Fruit fly (Drosophila melanogaster) whole organism, embryonic: ENCODE results near the gene CG10761.

Source experiments
- Atf6 ChIP-seq: fragments of 200-800 bp; sonication (Bioruptor generic); IDR thresholded peaks from 2 replicates; pipeline ENCODE4 v1.3.6; 2022; ENCODE audit warnings: missing biosample characterization, missing genetic modification characterization
- B-H2 ChIP-seq: fragments of 200-800 bp; sonication (Bioruptor generic); optimal IDR thresholded peaks from 2 replicates; lab custom pipeline; 2018; ENCODE audit warnings: missing biosample characterization, mild to moderate bottlenecking, missing genetic modification characterization
- BtbVII ChIP-seq: fragments of 200-800 bp; sonication (Bioruptor generic); optimal IDR thresholded peaks from 3 replicates; lab custom pipeline; 2017; ENCODE audit warnings: missing biosample characterization, mild to moderate bottlenecking, missing genetic modification characterization
- CG10267 ChIP-seq: fragments of 200-800 bp; sonication (Bioruptor generic); optimal IDR thresholded peaks from 2 replicates; lab custom pipeline; 2018; ENCODE audit warnings: missing biosample characterization, mild to moderate bottlenecking, missing genetic modification characterization, moderate library complexity
- CG10462 ChIP-seq: fragments of 200-800 bp; sonication (Bioruptor generic); optimal IDR thresholded peaks from 2 replicates; lab custom pipeline; 2016; ENCODE audit warnings: missing biosample characterization, missing genetic modification characterization
- CG13287 ChIP-seq: fragments of 200-800 bp; sonication (Bioruptor generic); IDR thresholded peaks from 2 replicates; pipeline ENCODE4 v1.3.6; 2022; ENCODE audit warnings: missing biosample characterization, missing genetic modification characterization; ENCODE audit not compliant: partially characterized antibody
- CG13624 ChIP-seq: fragments of 200-800 bp; sonication (Bioruptor generic); optimal IDR thresholded peaks from 2 replicates; lab custom pipeline; 2016; ENCODE audit warnings: missing biosample characterization, missing genetic modification characterization
- CG14710 ChIP-seq: fragments of 200-800 bp; sonication (Bioruptor generic); optimal IDR thresholded peaks from 3 replicates; lab custom pipeline; 2019; ENCODE audit warnings: missing biosample characterization, mild to moderate bottlenecking, missing genetic modification characterization, moderate library complexity
- CG15514 ChIP-seq: fragments of 200-800 bp; sonication (Bioruptor generic); optimal IDR thresholded peaks from 3 replicates; lab custom pipeline; 2017; ENCODE audit warnings: missing biosample characterization, missing genetic modification characterization, mild to moderate bottlenecking, moderate library complexity, missing genetic modification reagents
- CG17186 ChIP-seq: fragments of 200-800 bp; sonication (Bioruptor generic); optimal IDR thresholded peaks from 3 replicates; lab custom pipeline; 2017; ENCODE audit warnings: missing biosample characterization, missing genetic modification reagents, missing genetic modification characterization
- CG17612 ChIP-seq: fragments of 200-800 bp; sonication (Bioruptor generic); IDR thresholded peaks from 2 replicates; pipeline ENCODE4 v1.3.6; 2022; ENCODE audit warnings: missing biosample characterization, missing genetic modification characterization
- CG2120 ChIP-seq: fragments of 200-800 bp; sonication (Bioruptor generic); optimal IDR thresholded peaks from 3 replicates; lab custom pipeline; 2016; ENCODE audit warnings: missing biosample characterization, missing genetic modification characterization
- CG31365 ChIP-seq: fragments of 200-800 bp; sonication (Bioruptor generic); optimal IDR thresholded peaks from 2 replicates; lab custom pipeline; 2018; ENCODE audit warnings: missing biosample characterization, mild to moderate bottlenecking, missing genetic modification characterization
- CG3847 ChIP-seq: fragments of 200-800 bp; sonication (Bioruptor generic); IDR thresholded peaks from 2 replicates; pipeline ENCODE4 v1.3.6; 2022; ENCODE audit warnings: missing biosample characterization, missing genetic modification characterization
- CTCF ChIP-seq: fragments of 200-800 bp; sonication (Bioruptor generic); optimal IDR thresholded peaks from 2 replicates; lab custom pipeline; 2017; ENCODE audit warnings: missing biosample characterization, mild to moderate bottlenecking, missing genetic modification characterization, moderate library complexity
- CoRest ChIP-seq: fragments of 200-800 bp; sonication (Bioruptor generic); optimal IDR thresholded peaks from 3 replicates; lab custom pipeline; 2018; ENCODE audit warnings: missing biosample characterization, mild to moderate bottlenecking, missing genetic modification characterization, moderate library complexity
- Doc3 ChIP-seq: fragments of 200-800 bp; sonication (Bioruptor generic); IDR thresholded peaks from 3 replicates; pipeline ENCODE4 v1.3.6; 2022; ENCODE audit warnings: missing biosample characterization, missing genetic modification characterization; ENCODE audit not compliant: partially characterized antibody
- Dp ChIP-seq: fragments of 200-800 bp; sonication (Bioruptor generic); optimal IDR thresholded peaks from 2 replicates; lab custom pipeline; 2018; ENCODE audit warnings: missing biosample characterization, mild to moderate bottlenecking, missing genetic modification characterization, moderate library complexity
- Dref ChIP-seq: fragments of 200-800 bp; sonication (Bioruptor generic); IDR thresholded peaks from 2 replicates; pipeline ENCODE4 v1.3.6; 2022; ENCODE audit warnings: missing biosample characterization, missing genetic modification characterization
- E2f2 ChIP-seq: fragments of 200-800 bp; sonication (Bioruptor generic); IDR thresholded peaks from 2 replicates; pipeline ENCODE4 v1.3.6; 2022; ENCODE audit warnings: missing biosample characterization, missing genetic modification characterization
- H2.0 ChIP-seq: fragments of 200-800 bp; sonication (Bioruptor generic); IDR thresholded peaks from 2 replicates; pipeline ENCODE4 v1.3.6; 2022; ENCODE audit warnings: missing biosample characterization, missing genetic modification characterization
- Hey ChIP-seq: fragments of 200-800 bp; sonication (Bioruptor generic); optimal IDR thresholded peaks from 3 replicates; lab custom pipeline; 2018; ENCODE audit warnings: missing biosample characterization, mild to moderate bottlenecking, missing genetic modification characterization
- HmgZ ChIP-seq: fragments of 200-800 bp; sonication (Bioruptor generic); optimal IDR thresholded peaks from 2 replicates; lab custom pipeline; 2018; ENCODE audit warnings: missing biosample characterization, mild to moderate bottlenecking, missing genetic modification characterization
- Jarid2 ChIP-seq: fragments of 200-800 bp; sonication (Bioruptor generic); optimal IDR thresholded peaks from 3 replicates; lab custom pipeline; 2017; ENCODE audit warnings: mild to moderate bottlenecking, missing biosample characterization, missing genetic modification reagents, missing genetic modification characterization
- MBD-R2 ChIP-seq: fragments of 200-800 bp; sonication (Bioruptor generic); IDR thresholded peaks from 2 replicates; pipeline ENCODE4 v1.3.6; 2022; ENCODE audit warnings: missing biosample characterization, missing genetic modification characterization
- MESR4 ChIP-seq: fragments of 200-800 bp; sonication (Bioruptor generic); optimal IDR thresholded peaks from 2 replicates; lab custom pipeline; 2018; ENCODE audit warnings: missing biosample characterization, mild to moderate bottlenecking, missing genetic modification characterization, moderate library complexity
- Med ChIP-seq: fragments of 200-800 bp; sonication (Bioruptor generic); peaks from one replicate; lab custom pipeline; 2016; ENCODE audit warnings: missing biosample characterization, missing genetic modification characterization, mild to moderate bottlenecking, inconsistent platforms, moderate library complexity
- Myb ChIP-seq: fragments of 200-800 bp; sonication (Bioruptor generic); optimal IDR thresholded peaks from 2 replicates; lab custom pipeline; 2016; ENCODE audit warnings: missing biosample characterization, missing genetic modification characterization
- Oaz ChIP-seq: fragments of 200-800 bp; sonication (Bioruptor generic); IDR thresholded peaks from 2 replicates; pipeline ENCODE4 v1.3.6; 2022; ENCODE audit warnings: missing biosample characterization, missing genetic modification characterization
- abd-A ChIP-seq: fragments of 200-800 bp; sonication (Bioruptor generic); optimal IDR thresholded peaks from 3 replicates; lab custom pipeline; 2019; ENCODE audit warnings: missing biosample characterization, mild to moderate bottlenecking, missing genetic modification characterization, moderate library complexity
- ara ChIP-seq: fragments of 200-800 bp; sonication (Bioruptor generic); IDR thresholded peaks from 2 replicates; pipeline ENCODE4 v1.3.6; 2022; ENCODE audit warnings: missing biosample characterization, missing genetic modification characterization
- cg ChIP-seq: fragments of 200-800 bp; sonication (Bioruptor generic); optimal IDR thresholded peaks from 3 replicates; lab custom pipeline; 2019; ENCODE audit warnings: missing biosample characterization, mild to moderate bottlenecking, missing genetic modification characterization, moderate library complexity
- ci ChIP-seq: fragments of 200-800 bp; sonication (Bioruptor generic); IDR thresholded peaks from 3 replicates; pipeline ENCODE4 v1.3.6; 2022; ENCODE audit warnings: missing biosample characterization, missing genetic modification characterization
- corto ChIP-seq: fragments of 200-800 bp; sonication (Bioruptor generic); optimal IDR thresholded peaks from 2 replicates; lab custom pipeline; 2016; ENCODE audit warnings: missing biosample characterization, mild to moderate bottlenecking, missing genetic modification characterization, moderate library complexity
- croc ChIP-seq: fragments of 200-800 bp; sonication (Bioruptor generic); conservative IDR thresholded peaks from 3 replicates; pipeline ENCODE4 v1.3.6; 2022; ENCODE audit warnings: missing biosample characterization, missing genetic modification characterization
- crol ChIP-seq: fragments of 200-800 bp; sonication (Bioruptor generic); IDR thresholded peaks from 2 replicates; pipeline ENCODE4 v1.3.6; 2022; ENCODE audit warnings: missing biosample characterization, missing genetic modification characterization
- crp ChIP-seq, 2 experiments: fragments of 200-800 bp; sonication (Bioruptor generic); optimal IDR thresholded peaks; 2 replicates in 1 of 2; 3 replicates in 1 of 2; lab custom pipeline; 2017; ENCODE audit warnings: missing biosample characterization in 2 of 2, missing genetic modification characterization in 2 of 2, mild to moderate bottlenecking in 1 of 2, moderate library complexity in 1 of 2
- cwo ChIP-seq: fragments of 200-800 bp; sonication (Bioruptor generic); optimal IDR thresholded peaks from 3 replicates; lab custom pipeline; 2017; ENCODE audit warnings: missing biosample characterization, missing genetic modification characterization, mild to moderate bottlenecking, moderate library complexity, missing genetic modification reagents
- fru ChIP-seq: fragments of >200 bp; optimal IDR thresholded peaks from 2 replicates; lab custom pipeline; 2017
- gem ChIP-seq: fragments of 200-800 bp; sonication (Bioruptor generic); optimal IDR thresholded peaks from 2 replicates; lab custom pipeline; 2019; ENCODE audit warnings: missing biosample characterization, mild to moderate bottlenecking, missing genetic modification characterization, moderate library complexity
- luna ChIP-seq: fragments of 200-800 bp; sonication (Bioruptor generic); optimal IDR thresholded peaks from 2 replicates; lab custom pipeline; 2016; ENCODE audit warnings: missing biosample characterization, missing genetic modification characterization
- onecut ChIP-seq: fragments of 200-800 bp; sonication (Bioruptor generic); IDR thresholded peaks from 2 replicates; pipeline ENCODE4 v1.3.6; 2022; ENCODE audit warnings: missing biosample characterization, missing genetic modification characterization
- peb ChIP-seq: fragments of 200-800 bp; sonication (Bioruptor generic); IDR thresholded peaks from 2 replicates; pipeline ENCODE4 v1.3.6; 2022; ENCODE audit warnings: missing biosample characterization, missing genetic modification characterization
- pzg ChIP-seq: fragments of 200-800 bp; sonication (Bioruptor generic); optimal IDR thresholded peaks from 3 replicates; lab custom pipeline; 2018; ENCODE audit warnings: missing biosample characterization, mild to moderate bottlenecking, missing genetic modification characterization, moderate library complexity
- sens ChIP-seq: fragments of 200-800 bp; sonication (Bioruptor generic); peaks from one replicate; lab custom pipeline; 2016; ENCODE audit warnings: missing biosample characterization, missing genetic modification characterization
- sim ChIP-seq: fragments of 200-800 bp; sonication (Bioruptor generic); IDR thresholded peaks from 2 replicates; pipeline ENCODE4 v1.3.6; 2022; ENCODE audit warnings: missing biosample characterization, missing genetic modification characterization
- sob ChIP-seq: fragments of 200-800 bp; sonication (Bioruptor generic); IDR thresholded peaks from 2 replicates; pipeline ENCODE4 v1.3.6; 2022; ENCODE audit warnings: missing biosample characterization, missing genetic modification characterization
- sqz ChIP-seq: fragments of 200-800 bp; sonication (Bioruptor generic); optimal IDR thresholded peaks from 3 replicates; lab custom pipeline; 2018; ENCODE audit warnings: missing biosample characterization, mild to moderate bottlenecking, missing genetic modification characterization
- stwl ChIP-seq: fragments of 200-800 bp; sonication (Bioruptor generic); optimal IDR thresholded peaks from 3 replicates; lab custom pipeline; 2018; ENCODE audit warnings: missing biosample characterization, mild to moderate bottlenecking, missing genetic modification characterization, moderate library complexity
- unc-4 ChIP-seq: fragments of 200-800 bp; sonication (Bioruptor generic); IDR thresholded peaks from 2 replicates; pipeline ENCODE4 v1.3.6; 2022; ENCODE audit warnings: missing biosample characterization, missing genetic modification characterization; ENCODE audit not compliant: partially characterized antibody
- vfl ChIP-seq: fragments of 200-800 bp; sonication (Bioruptor generic); optimal IDR thresholded peaks from 2 replicates; lab custom pipeline; 2016; ENCODE audit warnings: missing biosample characterization, missing genetic modification characterization

CG10761 gene

DNA sequence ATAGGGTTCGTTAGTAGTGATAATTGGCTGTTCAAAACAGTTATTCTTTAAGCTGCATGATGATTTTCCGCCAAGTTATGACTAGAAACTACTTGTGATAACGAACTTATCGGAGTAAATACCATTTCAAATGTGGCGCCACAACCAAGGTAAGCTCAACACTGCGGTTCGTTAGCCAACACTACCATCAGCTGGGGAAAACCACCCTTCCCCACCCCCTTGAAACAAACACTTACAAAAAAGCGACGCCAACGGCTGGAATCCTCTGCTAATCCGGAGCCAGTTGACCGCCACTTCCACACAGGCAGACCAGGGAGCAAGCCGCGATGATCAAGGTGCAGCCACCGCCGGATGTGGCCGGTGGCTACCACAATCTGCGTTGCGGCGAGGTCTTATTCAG is 9.9 kb downstream of the CG10761 start, which contains the start of gene CG18262:
Gene CG18262 (plus strand): TSS at position 231 of the 400 bp plus-strand sequence.
- TF ChIP-seq CG13624 (GFP tag; lab: Kevin White, UChicago): peak; percentile 21
- peak; percentile 84 for TF ChIP-seq CG10267 (tag; lab: Kevin White, UChicago)
- peak; percentile 78 for TF ChIP-seq Med
- no peak for TF ChIP-seq CG31365
- TF ChIP-seq CG3847: peak; percentile 28; the same call in 1 of the 2 replicates
- peak; percentile 96 for TF ChIP-seq MBD-R2
- 0 out of 3 replicates have a peak, but pooled peaks have one; percentile 26 for TF ChIP-seq ci (GFP tag; lab: Robert Waterston, UW)
- TF ChIP-seq Myb: peak; percentile 33
- TF ChIP-seq crp (GFP tag; optimal IDR thresholded peaks at IDR 0.05; lab: Kevin White, UChicago): peak; percentile 23 to 87
- TF ChIP-seq HmgZ (tag; lab: Kevin White, UChicago): peak; percentile 12
- TF ChIP-seq sob (GFP tag; lab: Robert Waterston, UW): 0 out of 2 replicates have a peak, but pooled peaks have one; percentile 16
- no peak for TF ChIP-seq CG17186 (GFP tag; lab: Kevin White, UChicago)
- TF ChIP-seq Dp: peak; percentile 83
- TF ChIP-seq B-H2 (GFP tag; lab: Kevin White, UChicago): peak; percentile 14
- TF ChIP-seq Oaz: no peak
- no peak for TF ChIP-seq corto (GFP tag; lab: Kevin White, UChicago)
- TF ChIP-seq cg (GFP tag; lab: Kevin White, UChicago): peak; percentile 6
- peak; percentile 23 for TF ChIP-seq CTCF (GFP tag; lab: Kevin White, UChicago)
- no peak for TF ChIP-seq stwl (tag; lab: Kevin White, UChicago)
- peak; percentile 72 for TF ChIP-seq CG15514 (GFP tag; lab: Kevin White, UChicago)
- TF ChIP-seq abd-A (tag; lab: Kevin White, UChicago): no peak
- peak; percentile 8 for TF ChIP-seq CoRest (tag; lab: Kevin White, UChicago)
- no peak for TF ChIP-seq Doc3 (GFP tag; lab: Robert Waterston, UW)
- no peak for TF ChIP-seq luna
- no peak for TF ChIP-seq Hey (tag; lab: Kevin White, UChicago)
- peak; percentile 89 for TF ChIP-seq E2f2 (GFP tag; lab: Robert Waterston, UW)
- no peak for TF ChIP-seq sqz (GFP tag; lab: Kevin White, UChicago)
- 0 out of 2 replicates have a peak, but pooled peaks have one; percentile 19 for TF ChIP-seq unc-4 (GFP tag; lab: Robert Waterston, UW)
- TF ChIP-seq Dref: peak; percentile 47
- peak; percentile 27 for TF ChIP-seq CG2120 (GFP tag; lab: Kevin White, UChicago)
- TF ChIP-seq crol: peak; percentile 83
- TF ChIP-seq gem (tag; lab: Kevin White, UChicago): no peak
- peak; percentile 8; the same call in 1 of the 2 replicates for TF ChIP-seq CG13287 (GFP tag; lab: Robert Waterston, UW)
- peak; percentile 49 for TF ChIP-seq pzg (GFP tag; lab: Kevin White, UChicago)
- TF ChIP-seq MESR4 (GFP tag; lab: Kevin White, UChicago): peak; percentile 39
- TF ChIP-seq Jarid2 (GFP tag; lab: Kevin White, UChicago): no peak
- no peak for TF ChIP-seq croc (GFP tag; lab: Robert Waterston, UW)

DNA sequence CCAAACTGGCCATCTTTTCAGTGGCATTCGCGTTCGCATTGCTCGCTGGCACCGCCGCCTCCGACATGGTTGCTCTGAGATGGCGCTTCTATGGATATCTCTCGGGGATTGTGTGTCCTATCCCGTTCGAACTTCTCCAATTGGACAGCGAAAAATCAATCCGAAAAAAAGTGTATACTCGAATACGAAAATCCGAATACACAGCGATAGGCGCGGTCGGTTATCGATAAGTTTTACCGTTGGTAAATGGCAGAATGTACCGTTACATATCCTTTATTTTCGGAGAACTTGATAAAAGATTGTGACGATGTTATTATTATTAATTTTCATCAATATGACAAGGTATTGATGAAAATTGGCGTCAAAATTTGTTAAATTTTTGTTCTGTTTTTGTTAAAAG is 10.5 kb downstream of the CG10761 start, which contains the start of gene Gbeta5:
Gene Gbeta5 (minus strand): TSS at position 199 of the 400 bp plus-strand sequence.
- TF ChIP-seq Dref (peak; percentile 49), cwo (no peak), Jarid2 (GFP tag; lab: Kevin White, UChicago) (no peak), ci (GFP tag; lab: Robert Waterston, UW) (no peak), MBD-R2 (0 out of 2 replicates have a peak, but pooled peaks have one; percentile 8), BtbVII (GFP tag; lab: Kevin White, UChicago) (no peak), CG17612 (GFP tag; lab: Robert Waterston, UW) (no peak), fru (lab: Kevin White, UChicago) (no peak), peb (GFP tag; lab: Robert Waterston, UW) (no peak), onecut (peak; percentile 53), CG14710 (tag; lab: Kevin White, UChicago) (peak; percentile 17), Atf6 (no peak), H2.0 (GFP tag; lab: Robert Waterston, UW) (no peak), ara (GFP tag; lab: Robert Waterston, UW) (no peak), vfl (no peak), sens (GFP tag; lab: Kevin White, UChicago) (peak; percentile 15), sim (GFP tag; lab: Robert Waterston, UW) (no peak), CG10462 (peak; percentile 17), MESR4 (GFP tag; lab: Kevin White, UChicago) (peak; percentile 66)
